Worm (Caenorhabditis elegans): ENCODE measurements around the gene best-15.
A peak's percentile ranks its signal among the peaks of the same experiment; 100 is the strongest.

The best-15 gene

DNA sequence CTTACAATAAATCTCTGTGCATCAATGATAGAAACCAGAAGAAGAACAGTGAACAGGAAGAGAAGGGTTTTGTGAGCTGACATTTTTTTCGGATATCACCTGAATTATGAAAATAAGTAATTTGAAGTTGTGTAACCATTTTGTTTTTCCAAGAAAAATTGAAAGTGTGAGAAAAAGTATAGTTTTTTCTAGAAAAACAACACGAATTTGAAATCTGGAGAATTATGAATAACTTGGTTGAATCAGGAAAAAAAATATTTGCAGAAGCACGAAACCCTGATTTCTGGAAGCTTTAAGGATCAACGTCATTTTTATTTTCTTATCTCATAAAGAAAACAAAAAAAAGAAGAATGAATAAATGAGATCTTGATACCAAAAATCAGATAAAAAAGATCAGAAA is 42.5 kb upstream of the best-15 start, which contains the start of gene F13E9.12:
F13E9.12 (minus strand) TSS at position 101 of the 400 bp plus-strand sequence.
- no peak for TF ChIP-seq tbx-2 (tag; optimal IDR thresholded peaks at IDR 0.05)
- TF ChIP-seq lin-39 (tag; optimal IDR thresholded peaks at IDR 0.05), result no peak
- no peak for TF ChIP-seq fkh-10 (GFP tag; optimal IDR thresholded peaks at IDR 0.05)
- TF ChIP-seq mab-9 (GFP tag; IDR thresholded peaks at IDR 0.05), result no peak
- TF ChIP-seq nhr-84 (tag; optimal IDR thresholded peaks at IDR 0.05), result no peak

- TF ChIP-seq fkh-8 (tag; optimal IDR thresholded peaks at IDR 0.05) (no peak), ztf-11 (tag; optimal IDR thresholded peaks at IDR 0.05) (no peak), lin-14 (GFP tag; optimal IDR thresholded peaks at IDR 0.05) (peak; percentile 54), ceh-88 (GFP tag; IDR thresholded peaks at IDR 0.05) (no peak), efl-1 (optimal IDR thresholded peaks at IDR 0.05) (no peak), efl-1 (GFP tag; optimal IDR thresholded peaks at IDR 0.05 in 1 of 2) (peak in 1 of 2 experiments; percentile 44), jun-1 (tag; optimal IDR thresholded peaks at IDR 0.05) (no peak), zip-4 (GFP tag; optimal IDR thresholded peaks at IDR 0.05) (no peak), nhr-84 (tag; optimal IDR thresholded peaks at IDR 0.05) (no peak), irx-1 (tag; optimal IDR thresholded peaks at IDR 0.05) (no peak)
Measured at ce11 chrIV:10870158-10870557, 38.1 kb upstream of the best-15 start.

DNA sequence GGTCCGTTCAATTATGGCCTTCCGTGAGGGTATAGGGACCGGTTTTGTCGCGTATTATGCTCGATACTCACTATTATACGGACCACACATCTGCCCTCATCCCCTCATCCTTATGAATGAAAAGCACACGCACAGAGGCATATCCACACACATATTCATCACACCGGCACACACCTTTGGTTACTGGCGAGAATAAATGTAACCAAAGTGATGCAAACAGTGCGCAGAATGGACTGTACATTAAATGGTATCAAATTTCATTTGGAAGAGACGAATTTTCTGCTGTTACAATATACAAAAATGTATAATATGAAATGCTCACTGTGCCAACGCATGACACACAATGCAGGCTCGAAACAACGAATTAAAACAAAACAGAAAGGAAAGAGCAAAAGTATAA is 37.6 kb upstream of the best-15 start:
- no peak for TF ChIP-seq tlp-1 (tag; optimal IDR thresholded peaks at IDR 0.05)
- TF ChIP-seq snu-23 (GFP tag; optimal IDR thresholded peaks at IDR 0.05), result no peak
- no peak for TF ChIP-seq mab-9 (GFP tag; IDR thresholded peaks at IDR 0.05)
- TF ChIP-seq lin-14 (GFP tag; optimal IDR thresholded peaks at IDR 0.05), result no peak
- no peak for TF ChIP-seq hpl-2 (GFP tag; optimal IDR thresholded peaks at IDR 0.05)
- no peak for TF ChIP-seq nhr-76 (tag; optimal IDR thresholded peaks at IDR 0.05)
- no peak for TF ChIP-seq fkh-8 (tag; optimal IDR thresholded peaks at IDR 0.05)
- TF ChIP-seq mdl-1 (tag; optimal IDR thresholded peaks at IDR 0.05), result no peak
- TF ChIP-seq nhr-237 (tag; optimal IDR thresholded peaks at IDR 0.05), result no peak
- no peak for TF ChIP-seq efl-3 (GFP tag; optimal IDR thresholded peaks at IDR 0.05)
- no peak for TF ChIP-seq nhr-84 (tag; optimal IDR thresholded peaks at IDR 0.05)
- TF ChIP-seq nhr-12 (tag; optimal IDR thresholded peaks at IDR 0.05), result no peak
- TF ChIP-seq F16B12.6 (tag; optimal IDR thresholded peaks at IDR 0.05), result no peak
- no peak for TF ChIP-seq dsc-1 (tag; optimal IDR thresholded peaks at IDR 0.05)
- no peak for TF ChIP-seq sox-4 (tag; optimal IDR thresholded peaks at IDR 0.05)
- TF ChIP-seq aly-2 (tag; optimal IDR thresholded peaks at IDR 0.05), result no peak
- TF ChIP-seq hlh-4 (tag; optimal IDR thresholded peaks at IDR 0.05), result no peak
- TF ChIP-seq nhr-71 (tag; optimal IDR thresholded peaks at IDR 0.05), result no peak

- no peak for TF ChIP-seq aha-1 (tag; optimal IDR thresholded peaks at IDR 0.05)
- TF ChIP-seq lin-14 (GFP tag; optimal IDR thresholded peaks at IDR 0.05), result peak; percentile 74
- TF ChIP-seq tbx-2 (tag; optimal IDR thresholded peaks at IDR 0.05), result peak; percentile 15
- no peak for TF ChIP-seq hlh-4 (tag; optimal IDR thresholded peaks at IDR 0.05)
- peak in 1 of 3 experiments; percentile 43 for TF ChIP-seq ceh-82 (tag; optimal IDR thresholded peaks at IDR 0.05)
- TF ChIP-seq ama-1 (optimal IDR thresholded peaks at IDR 0.05), result no peak
- TF ChIP-seq nhr-47 (tag; optimal IDR thresholded peaks at IDR 0.05), result peak; percentile 2
- peak; percentile 4 for TF ChIP-seq rnt-1 (tag; optimal IDR thresholded peaks at IDR 0.05)
Measured at ce11 chrIV:10868629-10869251, 36.7 kb upstream of the best-15 start, which contains the start of gene F13E9.11. F13E9.11 (minus strand) TSS chrIV:10869135.

ce11 chrIV:10867370-10868146 is 35.5 kb upstream of the best-15 start:
- TF ChIP-seq efl-1 (optimal IDR thresholded peaks at IDR 0.05), result no peak
- TF ChIP-seq efl-1 (GFP tag; optimal IDR thresholded peaks at IDR 0.05 in 1 of 2), result peak in 1 of 2 experiments; percentile 59
- no peak for TF ChIP-seq C04F5.9 (tag; optimal IDR thresholded peaks at IDR 0.05)

All from whole organism, L1 larva.